Worm (Caenorhabditis elegans) whole organism, midembryonic: ENCODE measurements around the gene C18D4.12.

Experiments used
- T22C8.4 ChIP-seq: fragments of 200-800 bp; sonication (Bioruptor generic); IDR thresholded peaks from 2 replicates; pipeline ENCODE4 v1.3.6; 2022; ENCODE audit warnings: missing genetic modification characterization, missing compliant biosample characterization
- cog-1 ChIP-seq: sonication (generic microtip); optimal IDR thresholded peaks from 2 replicates; lab custom pipeline; 2016; ENCODE audit warnings: missing genetic modification characterization, missing compliant biosample characterization
- flt-1 ChIP-seq: fragments of 200-800 bp; sonication (Bioruptor generic); IDR thresholded peaks from 2 replicates; pipeline ENCODE4 v1.3.6; 2022; ENCODE audit warnings: missing genetic modification characterization, missing compliant biosample characterization
- klf-2 ChIP-seq: fragments of 200-800 bp; sonication (Bioruptor generic); conservative IDR thresholded peaks from 2 replicates; pipeline ENCODE4 v1.3.6; 2022; ENCODE audit warnings: missing genetic modification reagents, missing genetic modification characterization, missing compliant biosample characterization
- med-1 ChIP-seq: sonication (generic microtip); optimal IDR thresholded peaks from 2 replicates; lab custom pipeline; 2017; ENCODE audit warnings: missing genetic modification characterization, mild to moderate bottlenecking, missing compliant biosample characterization, antibody characterized with exemption, missing genetic modification reagents; ENCODE audit not compliant: insufficient read depth
- ref-1 ChIP-seq: fragments of 200-800 bp; sonication (Bioruptor generic); conservative IDR thresholded peaks from 2 replicates; pipeline ENCODE4 v1.3.6; 2022; ENCODE audit warnings: missing genetic modification reagents, missing genetic modification characterization, missing compliant biosample characterization
- tab-1 ChIP-seq: fragments of 200-800 bp; sonication (Bioruptor generic); IDR thresholded peaks from 2 replicates; pipeline ENCODE4 v1.3.6; 2022; ENCODE audit warnings: missing genetic modification characterization, missing compliant biosample characterization
- ztf-23 ChIP-seq: fragments of 200-800 bp; sonication (Bioruptor generic); IDR thresholded peaks from 2 replicates; pipeline ENCODE4 v1.3.6; 2022; ENCODE audit warnings: missing genetic modification reagents, missing genetic modification characterization, missing compliant biosample characterization
- ztf-29 ChIP-seq: fragments of 200-800 bp; sonication (Bioruptor generic); IDR thresholded peaks from 2 replicates; pipeline ENCODE4 v1.3.6; 2022; ENCODE audit warnings: missing genetic modification reagents, missing genetic modification characterization, missing compliant biosample characterization

DNA sequence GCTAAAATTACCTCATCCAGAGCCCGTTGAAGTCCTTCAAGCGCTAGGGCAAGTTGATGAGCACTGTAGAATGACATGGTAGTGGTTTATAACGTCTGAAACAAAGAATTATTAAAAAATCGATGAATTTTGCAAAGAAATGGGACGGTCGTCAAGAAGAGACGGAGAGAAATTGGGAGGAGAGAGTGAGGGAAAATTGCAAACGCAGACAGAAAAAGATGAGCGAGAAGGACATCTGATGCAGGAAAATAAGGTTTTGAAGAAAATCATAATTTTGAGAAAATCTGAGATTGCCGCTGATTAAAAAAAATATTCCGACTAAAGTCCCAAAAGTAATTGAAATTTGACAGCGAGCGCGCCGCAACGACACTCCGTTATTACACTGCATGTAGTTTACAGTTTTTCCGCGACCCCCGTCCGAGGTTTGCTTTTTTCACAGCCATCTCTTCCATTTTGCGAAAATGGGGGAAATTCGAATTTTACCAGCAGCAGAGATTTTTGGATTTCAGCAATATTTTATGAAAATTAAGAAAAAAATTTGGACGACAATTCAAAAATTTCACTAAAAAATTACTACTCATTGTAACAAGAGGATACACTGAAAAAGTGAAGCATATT lies 8.0 kb upstream of the C18D4.12 start, which contains the start of gene C18D4.6:
- TF ChIP-seq klf-2 (GFP tag; lab: Robert Waterston, UW): no peak
- no peak for TF ChIP-seq med-1 (GFP tag; lab: Kevin White, UChicago)
- no peak for TF ChIP-seq flt-1 (GFP tag; lab: Robert Waterston, UW)
- no peak for TF ChIP-seq cog-1
- no peak for TF ChIP-seq T22C8.4
- TF ChIP-seq ztf-23 (GFP tag; lab: Robert Waterston, UW): no peak
- no peak for TF ChIP-seq ztf-29 (GFP tag; lab: Robert Waterston, UW)
- TF ChIP-seq tab-1: no peak
- no peak for TF ChIP-seq ref-1 (GFP tag; lab: Robert Waterston, UW)
